Fruit fly (Drosophila melanogaster) whole organism, embryonic: ENCODE data around the gene CG15358.

Experiments
- B-H1 ChIP-seq: fragments of 200-800 bp; sonication (Bioruptor generic); IDR thresholded peaks from 3 replicates; pipeline ENCODE4 v1.3.6; 2022; ENCODE audit warnings: missing biosample characterization, missing genetic modification characterization
- Bgb ChIP-seq: fragments of 200-800 bp; sonication (Bioruptor generic); IDR thresholded peaks from 2 replicates; pipeline ENCODE4 v1.3.6; 2022; ENCODE audit warnings: missing biosample characterization, missing genetic modification characterization; ENCODE audit not compliant: partially characterized antibody
- Blimp-1 ChIP-seq: fragments of 200-800 bp; sonication (Bioruptor generic); optimal IDR thresholded peaks from 3 replicates; lab custom pipeline; 2018; ENCODE audit warnings: missing biosample characterization, missing genetic modification characterization, mild to moderate bottlenecking, moderate library complexity, missing genetic modification reagents
- CG10565 ChIP-seq: fragments of 200-800 bp; sonication (Bioruptor generic); optimal IDR thresholded peaks from 3 replicates; lab custom pipeline; 2016; ENCODE audit warnings: missing biosample characterization, mild to moderate bottlenecking, missing genetic modification characterization
- CG10959 ChIP-seq: fragments of 200-800 bp; sonication (Bioruptor generic); IDR thresholded peaks from 2 replicates; pipeline ENCODE4 v1.3.6; 2022; ENCODE audit warnings: missing biosample characterization, missing genetic modification characterization
- CG10979 ChIP-seq: fragments of 200-800 bp; sonication (Bioruptor generic); optimal IDR thresholded peaks from 2 replicates; lab custom pipeline; 2018; ENCODE audit warnings: missing biosample characterization, mild to moderate bottlenecking, missing genetic modification characterization, moderate library complexity
- CG12236 ChIP-seq: fragments of 200-800 bp; sonication (Bioruptor generic); optimal IDR thresholded peaks from 2 replicates; lab custom pipeline; 2016; ENCODE audit warnings: missing biosample characterization, missing genetic modification characterization
- CG14014 ChIP-seq: fragments of 200-800 bp; sonication (Bioruptor generic); IDR thresholded peaks from 2 replicates; pipeline ENCODE4 v1.3.6; 2022; ENCODE audit warnings: missing biosample characterization, missing genetic modification characterization
- CG15073 ChIP-seq: fragments of 200-800 bp; sonication (Bioruptor generic); optimal IDR thresholded peaks from 2 replicates; lab custom pipeline; 2016; ENCODE audit warnings: missing biosample characterization, missing genetic modification characterization
- CG15479 ChIP-seq: fragments of 200-800 bp; sonication (Bioruptor generic); optimal IDR thresholded peaks from 3 replicates; lab custom pipeline; 2019; ENCODE audit warnings: missing biosample characterization, mild to moderate bottlenecking, missing genetic modification characterization, moderate library complexity
- CG16779 ChIP-seq: fragments of 200-800 bp; sonication (Bioruptor generic); IDR thresholded peaks from 2 replicates; pipeline ENCODE4 v1.3.6; 2022; ENCODE audit warnings: missing biosample characterization, missing genetic modification characterization
- CG16815 ChIP-seq: fragments of 200-800 bp; sonication (Bioruptor generic); optimal IDR thresholded peaks from 3 replicates; lab custom pipeline; 2017; ENCODE audit warnings: missing biosample characterization, mild to moderate bottlenecking, missing genetic modification characterization
- CG17186 ChIP-seq: fragments of 200-800 bp; sonication (Bioruptor generic); optimal IDR thresholded peaks from 3 replicates; lab custom pipeline; 2017; ENCODE audit warnings: missing biosample characterization, missing genetic modification reagents, missing genetic modification characterization
- CG17568 ChIP-seq: fragments of 200-800 bp; sonication (Bioruptor generic); optimal IDR thresholded peaks from 2 replicates; lab custom pipeline; 2018; ENCODE audit warnings: missing biosample characterization, mild to moderate bottlenecking, missing genetic modification characterization, moderate library complexity
- CG18619 ChIP-seq: fragments of 200-800 bp; sonication (Bioruptor generic); optimal IDR thresholded peaks from 3 replicates; lab custom pipeline; 2017; ENCODE audit warnings: missing biosample characterization, mild to moderate bottlenecking, missing genetic modification characterization
- CG2116 ChIP-seq: fragments of 200-800 bp; sonication (Bioruptor generic); optimal IDR thresholded peaks from 3 replicates; lab custom pipeline; 2018; ENCODE audit warnings: missing biosample characterization, mild to moderate bottlenecking, missing genetic modification characterization
- CG2889 ChIP-seq: fragments of 200-800 bp; sonication (Bioruptor generic); IDR thresholded peaks from 3 replicates; pipeline ENCODE4 v1.3.6; 2022; ENCODE audit warnings: missing biosample characterization, missing genetic modification characterization
- CG30020 ChIP-seq: fragments of 200-800 bp; optimal IDR thresholded peaks from 2 replicates; lab custom pipeline; 2019; ENCODE audit warnings: missing biosample characterization, mild to moderate bottlenecking, missing genetic modification characterization, moderate library complexity
- CG3726 ChIP-seq: fragments of 200-800 bp; sonication (Bioruptor generic); IDR thresholded peaks from 3 replicates; pipeline ENCODE4, ENCODE4 v1.3.6; 2022; ENCODE audit warnings: missing biosample characterization, missing genetic modification characterization
- CG6254 ChIP-seq: fragments of 200-800 bp; sonication (Bioruptor generic); optimal IDR thresholded peaks from 3 replicates; lab custom pipeline; 2017; ENCODE audit warnings: mild to moderate bottlenecking, missing biosample characterization, missing genetic modification reagents, missing genetic modification characterization
- CG6689 ChIP-seq: fragments of 200-800 bp; sonication (Bioruptor generic); IDR thresholded peaks from 2 replicates; pipeline ENCODE4 v1.3.6; 2022; ENCODE audit warnings: missing biosample characterization, missing genetic modification characterization
- CTCF ChIP-seq: fragments of 200-800 bp; sonication (Bioruptor generic); optimal IDR thresholded peaks from 2 replicates; lab custom pipeline; 2017; ENCODE audit warnings: missing biosample characterization, mild to moderate bottlenecking, missing genetic modification characterization, moderate library complexity
- CkIIα-i1 ChIP-seq: fragments of 200-800 bp; sonication (Bioruptor generic); IDR thresholded peaks from 2 replicates; pipeline ENCODE4 v1.3.6; 2022; ENCODE audit warnings: missing biosample characterization, missing genetic modification characterization
- CoRest ChIP-seq: fragments of 200-800 bp; sonication (Bioruptor generic); optimal IDR thresholded peaks from 3 replicates; lab custom pipeline; 2018; ENCODE audit warnings: missing biosample characterization, mild to moderate bottlenecking, missing genetic modification characterization, moderate library complexity
- Dip3 ChIP-seq: fragments of 200-800 bp; sonication (Bioruptor generic); optimal IDR thresholded peaks from 3 replicates; lab custom pipeline; 2016; ENCODE audit warnings: missing biosample characterization, missing genetic modification characterization
- Eip74EF ChIP-seq, 2 experiments: fragments of 200-800 bp in 1 of 2; fragments of >200 bp in 1 of 2; sonication (Bioruptor generic) in 1 of 2; optimal IDR thresholded peaks; 2 replicates each; lab custom pipeline; 2017 to 2019; ENCODE audit warnings: missing biosample characterization in 2 of 2, missing genetic modification characterization in 2 of 2, mild to moderate bottlenecking in 1 of 2, moderate library complexity in 1 of 2
- Fer3 ChIP-seq: fragments of 200-800 bp; sonication (Bioruptor generic); optimal IDR thresholded peaks from 2 replicates; lab custom pipeline; 2018; ENCODE audit warnings: missing biosample characterization, mild to moderate bottlenecking, missing genetic modification characterization, moderate library complexity
- Hand ChIP-seq: fragments of 200-800 bp; sonication (Bioruptor generic); optimal IDR thresholded peaks from 2 replicates; lab custom pipeline; 2017; ENCODE audit warnings: mild to moderate bottlenecking, missing biosample characterization, missing genetic modification reagents, missing genetic modification characterization
- Mad ChIP-seq: fragments of 200-800 bp; sonication (Bioruptor generic); optimal IDR thresholded peaks from 2 replicates; lab custom pipeline; 2016; ENCODE audit warnings: missing biosample characterization, missing genetic modification characterization
- Med ChIP-seq: fragments of 200-800 bp; sonication (Bioruptor generic); peaks from one replicate; lab custom pipeline; 2016; ENCODE audit warnings: missing biosample characterization, missing genetic modification characterization, mild to moderate bottlenecking, inconsistent platforms, moderate library complexity
- Nf-YA ChIP-seq: fragments of 200-800 bp; sonication (Bioruptor generic); IDR thresholded peaks from 2 replicates; pipeline ENCODE4 v1.3.6; 2022; ENCODE audit warnings: missing biosample characterization, missing genetic modification characterization
- Oli ChIP-seq: fragments of 200-800 bp; sonication (Bioruptor generic); optimal IDR thresholded peaks from 2 replicates; lab custom pipeline; 2018; ENCODE audit warnings: missing biosample characterization, mild to moderate bottlenecking, missing genetic modification characterization, moderate library complexity
- PHDP ChIP-seq: fragments of 200-800 bp; sonication (Bioruptor generic); optimal IDR thresholded peaks from 3 replicates; lab custom pipeline; 2018; ENCODE audit warnings: missing biosample characterization, mild to moderate bottlenecking, missing genetic modification characterization, moderate library complexity
- Sox100B ChIP-seq: fragments of 200-800 bp; sonication (Bioruptor generic); optimal IDR thresholded peaks from 3 replicates; lab custom pipeline; 2018; ENCODE audit warnings: missing biosample characterization, mild to moderate bottlenecking, missing genetic modification characterization
- Usf ChIP-seq: fragments of 200-800 bp; sonication (Bioruptor generic); optimal IDR thresholded peaks from 2 replicates; lab custom pipeline; 2017; ENCODE audit warnings: missing genotype, missing biosample characterization, missing genetic modification characterization
- Xrp1 ChIP-seq: fragments of 200-800 bp; sonication (Bioruptor generic); IDR thresholded peaks from 2 replicates; pipeline ENCODE4 v1.3.6; 2022; ENCODE audit warnings: missing biosample characterization, missing genetic modification characterization
- YL-1 ChIP-seq: fragments of 200-800 bp; sonication (Bioruptor generic); optimal IDR thresholded peaks from 3 replicates; lab custom pipeline; 2017; ENCODE audit warnings: missing biosample characterization, mild to moderate bottlenecking, missing genetic modification characterization
- al ChIP-seq: fragments of 200-800 bp; sonication (Bioruptor generic); IDR thresholded peaks from 2 replicates; pipeline ENCODE4 v1.3.6; 2022; ENCODE audit warnings: missing biosample characterization, missing genetic modification characterization
- cg ChIP-seq: fragments of 200-800 bp; sonication (Bioruptor generic); optimal IDR thresholded peaks from 3 replicates; lab custom pipeline; 2019; ENCODE audit warnings: missing biosample characterization, mild to moderate bottlenecking, missing genetic modification characterization, moderate library complexity
- da ChIP-seq: fragments of 200-800 bp; sonication (Bioruptor generic); optimal IDR thresholded peaks from 2 replicates; lab custom pipeline; 2016; ENCODE audit warnings: missing biosample characterization, missing genetic modification characterization
- dpn ChIP-seq, 2 experiments: fragments of 200-800 bp; sonication (Bioruptor generic); optimal IDR thresholded peaks; 3 replicates each; lab custom pipeline; 2016; ENCODE audit warnings: missing biosample characterization in 2 of 2, missing genetic modification characterization in 2 of 2
- fru ChIP-seq: fragments of >200 bp; optimal IDR thresholded peaks from 2 replicates; lab custom pipeline; 2017
- knrl ChIP-seq: fragments of 200-800 bp; sonication (Bioruptor generic); IDR thresholded peaks from 3 replicates; pipeline ENCODE4 v1.3.6; 2022; ENCODE audit warnings: missing biosample characterization, missing genetic modification characterization; ENCODE audit not compliant: partially characterized antibody
- lola ChIP-seq, 3 experiments: fragments of >200 bp in 2 of 3; fragments of 200-800 bp in 1 of 3; sonication (Bioruptor generic) in 1 of 3; optimal IDR thresholded peaks; 2 replicates each; lab custom pipeline; 2017 to 2019; ENCODE audit warnings: missing biosample characterization in 3 of 3, missing genetic modification characterization in 3 of 3, mild to moderate bottlenecking in 1 of 3, moderate library complexity in 1 of 3
- nmo ChIP-seq: fragments of 200-800 bp; sonication (Bioruptor generic); optimal IDR thresholded peaks from 2 replicates; lab custom pipeline; 2018; ENCODE audit warnings: missing biosample characterization, mild to moderate bottlenecking, missing genetic modification characterization, moderate library complexity
- pum ChIP-seq: fragments of 200-800 bp; sonication (Bioruptor generic); optimal IDR thresholded peaks from 2 replicates; lab custom pipeline; 2016; ENCODE audit warnings: missing biosample characterization, missing genetic modification characterization
- repo ChIP-seq: fragments of 200-800 bp; sonication (Bioruptor generic); optimal IDR thresholded peaks from 2 replicates; lab custom pipeline; 2016; ENCODE audit warnings: missing biosample characterization, missing genetic modification characterization
- ro ChIP-seq: fragments of 200-800 bp; sonication (Bioruptor generic); IDR thresholded peaks from 2 replicates; pipeline ENCODE4 v1.3.6; 2022; ENCODE audit warnings: missing biosample characterization, missing genetic modification characterization
- sob ChIP-seq: fragments of 200-800 bp; sonication (Bioruptor generic); IDR thresholded peaks from 2 replicates; pipeline ENCODE4 v1.3.6; 2022; ENCODE audit warnings: missing biosample characterization, missing genetic modification characterization
- sug ChIP-seq: fragments of 200-800 bp; optimal IDR thresholded peaks from 2 replicates; lab custom pipeline; 2019; ENCODE audit warnings: missing biosample characterization, mild to moderate bottlenecking, missing genetic modification characterization, moderate library complexity
- tx ChIP-seq: fragments of 200-800 bp; sonication (Bioruptor generic); optimal IDR thresholded peaks from 2 replicates; lab custom pipeline; 2016; ENCODE audit warnings: missing biosample characterization, missing genetic modification characterization
- zfh2 ChIP-seq: fragments of 200-800 bp; sonication (Bioruptor generic); optimal IDR thresholded peaks from 2 replicates; lab custom pipeline; 2016; ENCODE audit warnings: missing biosample characterization, missing genetic modification characterization

The CG15358 gene

DNA sequence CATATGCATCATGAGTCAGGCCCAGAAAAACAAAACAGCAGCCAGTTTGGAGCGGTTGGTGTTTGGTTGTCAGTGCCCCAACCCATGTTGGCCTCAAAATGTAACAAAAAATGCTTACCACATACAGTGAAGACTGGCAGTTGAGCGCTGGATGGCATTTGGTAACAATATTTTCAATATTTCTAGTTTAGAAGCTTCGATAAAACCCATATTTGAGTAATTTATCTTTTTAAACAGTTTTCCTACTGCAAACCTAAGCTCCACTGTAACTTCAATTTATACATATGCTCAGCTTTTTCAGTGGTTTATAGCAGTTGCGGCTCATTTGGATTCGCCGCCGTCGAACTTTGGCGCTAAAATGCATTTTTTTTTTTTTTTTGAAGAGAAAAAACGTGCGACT, 33.4 kb upstream of the CG15358 start (continued):
- peak; percentile 56; the same call in 1 of the 3 replicates for TF ChIP-seq CG3726 (GFP tag; lab: Robert Waterston, UW)
- no peak for TF ChIP-seq CG17568 (GFP tag; lab: Kevin White, UChicago)
- TF ChIP-seq CG2889, result no peak
- no peak for TF ChIP-seq CG2116 (GFP tag; lab: Kevin White, UChicago)
- TF ChIP-seq sug (tag; lab: Kevin White, UChicago), result no peak
- no peak for TF ChIP-seq pum (GFP tag; lab: Kevin White, UChicago)
- no peak for TF ChIP-seq CG18619 (GFP tag; lab: Kevin White, UChicago)
- TF ChIP-seq CG15073 (GFP tag; lab: Kevin White, UChicago), result no peak
- no peak for TF ChIP-seq sob (GFP tag; lab: Robert Waterston, UW)
- no peak for TF ChIP-seq CG10959
- TF ChIP-seq Xrp1 (GFP tag; lab: Robert Waterston, UW), result peak; percentile 72
- no peak for TF ChIP-seq CG16779
- peak; percentile 12 for TF ChIP-seq Med (GFP tag; lab: Kevin White, UChicago)
- no peak for TF ChIP-seq CkIIα-i1 (GFP tag; lab: Robert Waterston, UW)
- TF ChIP-seq CG10565 (GFP tag; lab: Kevin White, UChicago), result no peak
- TF ChIP-seq Eip74EF (GFP tag; optimal IDR thresholded peaks at IDR 0.05; lab: Kevin White, UChicago), result peak in 1 of 2 experiments; percentile 28
- TF ChIP-seq CG17186 (GFP tag; lab: Kevin White, UChicago), result no peak
- TF ChIP-seq YL-1 (GFP tag; lab: Kevin White, UChicago), result no peak
- TF ChIP-seq CoRest, result no peak
- TF ChIP-seq Fer3 (tag; lab: Kevin White, UChicago), result peak; percentile 6
- TF ChIP-seq PHDP (tag; lab: Kevin White, UChicago), result peak; percentile 43
- TF ChIP-seq knrl, result no peak
- no peak for TF ChIP-seq tx (GFP tag; lab: Kevin White, UChicago)
- peak; percentile 6 to 14 for TF ChIP-seq dpn (GFP tag; optimal IDR thresholded peaks at IDR 0.05; lab: Kevin White, UChicago)
- no peak for TF ChIP-seq fru (lab: Kevin White, UChicago)
- no peak for TF ChIP-seq CTCF
- TF ChIP-seq Hand, result no peak
- TF ChIP-seq CG14014 (GFP tag; lab: Robert Waterston, UW), result no peak
- TF ChIP-seq CG12236 (GFP tag; lab: Kevin White, UChicago), result no peak
- no peak for TF ChIP-seq Bgb (GFP tag; lab: Robert Waterston, UW)
- peak; percentile 30 for TF ChIP-seq CG6254 (GFP tag; lab: Kevin White, UChicago)
- TF ChIP-seq Blimp-1 (GFP tag; lab: Kevin White, UChicago), result peak; percentile 57
- TF ChIP-seq CG10979 (tag; lab: Kevin White, UChicago), result peak; percentile 40
- TF ChIP-seq da (GFP tag; lab: Kevin White, UChicago), result no peak
- peak; percentile 49 for TF ChIP-seq nmo (GFP tag; lab: Kevin White, UChicago)
- TF ChIP-seq CG15479 (GFP tag; lab: Kevin White, UChicago), result no peak
- no peak for TF ChIP-seq Mad (GFP tag; lab: Kevin White, UChicago)
- TF ChIP-seq Sox100B (GFP tag; lab: Kevin White, UChicago), result no peak
- TF ChIP-seq Usf, result no peak
- no peak for TF ChIP-seq CG16815
- no peak for TF ChIP-seq ro (GFP tag; lab: Robert Waterston, UW)
- TF ChIP-seq CG30020 (tag; lab: Kevin White, UChicago), result no peak
- no peak for TF ChIP-seq cg (GFP tag; lab: Kevin White, UChicago)
- TF ChIP-seq Oli, result peak; percentile 50
- TF ChIP-seq repo, result no peak
- peak; percentile 23; the same call in 1 of the 2 replicates for TF ChIP-seq Nf-YA
- no peak for TF ChIP-seq al
- TF ChIP-seq B-H1 (GFP tag; lab: Robert Waterston, UW), result peak; percentile 60
- TF ChIP-seq zfh2 (GFP tag; lab: Kevin White, UChicago), result no peak
- peak; percentile 70 for TF ChIP-seq CG6689 (GFP tag; lab: Robert Waterston, UW)
- no peak for TF ChIP-seq lola (GFP tag; optimal IDR thresholded peaks at IDR 0.05; lab: Kevin White, UChicago)
- no peak for TF ChIP-seq Dip3 (GFP tag; lab: Kevin White, UChicago)
